Fruit fly (Drosophila melanogaster): ENCODE results near the gene CG1116.

CG1116 gene

DNA sequence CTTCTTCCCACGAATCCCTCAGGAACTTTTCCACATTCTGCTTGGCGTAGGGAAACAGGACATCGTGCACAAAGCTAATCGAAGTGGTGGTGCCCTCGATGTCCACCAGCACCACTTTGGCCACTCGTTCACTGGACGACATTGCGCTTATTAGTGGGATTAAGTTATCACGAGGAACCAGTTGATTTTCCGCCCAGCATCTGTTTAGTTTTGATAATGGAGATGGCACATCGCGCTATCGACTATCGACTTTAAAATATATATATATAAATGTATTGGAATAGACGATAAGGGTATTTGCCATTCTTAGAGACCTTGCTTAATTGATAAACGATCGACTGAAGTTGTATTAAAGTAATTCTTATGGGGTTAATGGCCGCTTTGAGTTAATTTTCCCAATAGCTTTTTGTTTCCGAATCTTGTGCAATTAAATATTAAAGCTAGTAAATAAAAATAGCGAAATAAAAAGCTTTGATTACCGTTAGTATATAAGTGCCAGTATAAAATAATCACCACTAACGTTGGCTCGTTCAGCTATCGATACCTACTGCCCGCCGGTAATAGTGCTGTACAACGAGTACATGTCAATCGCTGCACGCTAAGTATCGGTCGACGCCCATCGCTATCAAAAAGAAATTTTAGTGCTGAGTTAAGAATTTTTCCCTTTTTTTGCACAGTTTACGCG lies 37.1 kb downstream of the CG1116 start, which contains the start of the genes Enoph and Hph (continued):
- TF ChIP-seq CG1647 (GFP tag; optimal IDR thresholded peaks at IDR 0.05) (no peak), cato (GFP tag; optimal IDR thresholded peaks at IDR 0.05; ENCODE audit: borderline replicate concordance) (no peak), CG12236 (GFP tag; optimal IDR thresholded peaks at IDR 0.05) (no peak), CG11456 (GFP tag; IDR thresholded peaks at IDR 0.05) (peak; percentile 63; the same call in 1 of the 3 replicates), Sin3A (optimal IDR thresholded peaks at IDR 0.05) (peak; percentile 69), CG1529 (GFP tag; optimal IDR thresholded peaks at IDR 0.05) (peak; percentile 1), nau (GFP tag; optimal IDR thresholded peaks at IDR 0.05) (no peak), hth (optimal IDR thresholded peaks at IDR 0.05) (no peak), usp (GFP tag; optimal IDR thresholded peaks at IDR 0.05) (no peak), Doc3 (GFP tag; IDR thresholded peaks at IDR 0.05; ENCODE audit: partially characterized antibody) (peak; percentile 66), Dll (GFP tag; IDR thresholded peaks at IDR 0.05; ENCODE audit: partially characterized antibody) (peak; percentile 83), CG16779 (GFP tag; IDR thresholded peaks at IDR 0.05) (0 out of 2 replicates have a peak, but pooled peaks have one; percentile 23), CG9215 (GFP tag; IDR thresholded peaks at IDR 0.05) (peak; percentile 70), hb (GFP tag; IDR thresholded peaks at IDR 0.05; ENCODE audit: partially characterized antibody) (peak; percentile 81), seq (GFP tag; IDR thresholded peaks at IDR 0.05) (0 out of 2 replicates have a peak, but pooled peaks have one; percentile 28), ato (GFP tag; IDR thresholded peaks at IDR 0.05; ENCODE audit: partially characterized antibody) (peak; percentile 66), B-H2 (GFP tag; optimal IDR thresholded peaks at IDR 0.05) (peak; percentile 57), az2 (GFP tag; optimal IDR thresholded peaks at IDR 0.05) (peak; percentile 65), CG6813 (GFP tag; optimal IDR thresholded peaks at IDR 0.05) (no peak), nerfin-2 (GFP tag; IDR thresholded peaks at IDR 0.05; ENCODE audit: partially characterized antibody) (peak; percentile 68), Sry-β (GFP tag; optimal IDR thresholded peaks at IDR 0.05) (peak; percentile 46), CG34422 (GFP tag; IDR thresholded peaks at IDR 0.05) (peak; percentile 52; the same call in 2 of the 3 replicates), otp (GFP tag; IDR thresholded peaks at IDR 0.05) (no peak), chinmo (GFP tag; IDR thresholded peaks at IDR 0.05; ENCODE audit: partially characterized antibody) (peak; percentile 84; the same call in 2 of the 4 replicates), HLH54F (GFP tag; optimal IDR thresholded peaks at IDR 0.05) (peak; percentile 61), CG3726 (GFP tag; IDR thresholded peaks at IDR 0.05) (no peak), sr (GFP tag; IDR thresholded peaks at IDR 0.05) (no peak), CG14441 (GFP tag; IDR thresholded peaks at IDR 0.05) (peak; percentile 54), trem (tag; optimal IDR thresholded peaks at IDR 0.05) (peak; percentile 71), ken (GFP tag; IDR thresholded peaks at IDR 0.05) (peak; percentile 49; the same call in 1 of the 3 replicates), CG7963 (GFP tag; IDR thresholded peaks at IDR 0.05; ENCODE audit: partially characterized antibody) (peak; percentile 58; the same call in 2 of the 3 replicates), CG9817 (tag; optimal IDR thresholded peaks at IDR 0.05) (peak; percentile 70), CG12769 (tag; optimal IDR thresholded peaks at IDR 0.05) (peak; percentile 11), CG8089 (GFP tag; optimal IDR thresholded peaks at IDR 0.05) (no peak), Dp (GFP tag; optimal IDR thresholded peaks at IDR 0.05) (peak; percentile 48), Atf-2 (GFP tag; optimal IDR thresholded peaks at IDR 0.05) (peak; percentile 1), CG4820 (GFP tag; optimal IDR thresholded peaks at IDR 0.05) (peak; percentile 65), Rx (GFP tag; IDR thresholded peaks at IDR 0.05) (no peak), CG10147 (GFP tag; optimal IDR thresholded peaks at IDR 0.05) (peak; percentile 79), h (optimal IDR thresholded peaks at IDR 0.05) (no peak), CG8944 (GFP tag; optimal IDR thresholded peaks at IDR 0.05) (peak; percentile 37), wor (GFP tag; IDR thresholded peaks at IDR 0.05) (peak; percentile 36; the same call in 1 of the 2 replicates), C15 (GFP tag; IDR thresholded peaks at IDR 0.05) (0 out of 3 replicates have a peak, but pooled peaks have one; percentile 17), Kr (GFP tag; optimal IDR thresholded peaks at IDR 0.05) (no peak), nmo (GFP tag; optimal IDR thresholded peaks at IDR 0.05) (peak; percentile 82), fd3F (GFP tag; optimal IDR thresholded peaks at IDR 0.05) (peak; percentile 56), CG30431 (GFP tag; optimal IDR thresholded peaks at IDR 0.05) (peak; percentile 28), CG11085 (GFP tag; IDR thresholded peaks at IDR 0.05) (no peak; the same call in 1 of the 2 replicates), Hr78 (GFP tag; optimal IDR thresholded peaks at IDR 0.05) (no peak)
